Fruit fly (Drosophila melanogaster) whole organism, embryonic: Measurements from ENCODE around the gene shi.

Experiments
- Atf6 ChIP-seq: fragments of 200-800 bp; sonication (Bioruptor generic); IDR thresholded peaks from 2 replicates; pipeline ENCODE4 v1.3.6; 2022; ENCODE audit warnings: missing biosample characterization, missing genetic modification characterization
- CG10147 ChIP-seq: fragments of 200-800 bp; sonication (Bioruptor generic); optimal IDR thresholded peaks from 2 replicates; lab custom pipeline; 2019; ENCODE audit warnings: missing biosample characterization, mild to moderate bottlenecking, missing genetic modification characterization, moderate library complexity
- CG10321 ChIP-seq: fragments of 200-800 bp; sonication (Bioruptor generic); IDR thresholded peaks from 2 replicates; pipeline ENCODE4 v1.3.6; 2022; ENCODE audit warnings: missing biosample characterization, missing genetic modification characterization
- CG15479 ChIP-seq: fragments of 200-800 bp; sonication (Bioruptor generic); optimal IDR thresholded peaks from 3 replicates; lab custom pipeline; 2019; ENCODE audit warnings: missing biosample characterization, mild to moderate bottlenecking, missing genetic modification characterization, moderate library complexity
- CG17328 ChIP-seq: fragments of 200-800 bp; sonication (Bioruptor generic); IDR thresholded peaks from 2 replicates; pipeline ENCODE4 v1.3.6; 2022; ENCODE audit warnings: missing biosample characterization, missing genetic modification characterization
- CG17359 ChIP-seq: fragments of 200-800 bp; sonication (Bioruptor generic); optimal IDR thresholded peaks from 3 replicates; lab custom pipeline; 2018; ENCODE audit warnings: missing biosample characterization, mild to moderate bottlenecking, missing genetic modification characterization, moderate library complexity
- CG18619 ChIP-seq: fragments of 200-800 bp; sonication (Bioruptor generic); optimal IDR thresholded peaks from 3 replicates; lab custom pipeline; 2017; ENCODE audit warnings: missing biosample characterization, mild to moderate bottlenecking, missing genetic modification characterization
- CG2199 ChIP-seq: fragments of 200-800 bp; sonication (Bioruptor generic); IDR thresholded peaks from 3 replicates; pipeline ENCODE4 v1.3.6; 2022; ENCODE audit warnings: missing biosample characterization, missing genetic modification characterization
- CG31388 ChIP-seq: fragments of 200-800 bp; sonication (Bioruptor generic); optimal IDR thresholded peaks from 2 replicates; lab custom pipeline; 2016; ENCODE audit warnings: missing biosample characterization, missing genetic modification characterization
- CG32772 ChIP-seq: fragments of 200-800 bp; sonication (Bioruptor generic); IDR thresholded peaks from 2 replicates; pipeline ENCODE4 v1.3.6; 2022; ENCODE audit warnings: missing biosample characterization, missing genetic modification characterization
- CG34422 ChIP-seq: fragments of 200-800 bp; sonication (Bioruptor generic); IDR thresholded peaks from 3 replicates; pipeline ENCODE4 v1.3.6; 2022; ENCODE audit warnings: missing biosample characterization, missing genetic modification characterization
- CG3726 ChIP-seq: fragments of 200-800 bp; sonication (Bioruptor generic); IDR thresholded peaks from 3 replicates; pipeline ENCODE4, ENCODE4 v1.3.6; 2022; ENCODE audit warnings: missing biosample characterization, missing genetic modification characterization
- CG4424 ChIP-seq: fragments of 200-800 bp; sonication (Bioruptor generic); optimal IDR thresholded peaks from 3 replicates; lab custom pipeline; 2016; ENCODE audit warnings: missing biosample characterization, missing genetic modification characterization
- CG6689 ChIP-seq: fragments of 200-800 bp; sonication (Bioruptor generic); IDR thresholded peaks from 2 replicates; pipeline ENCODE4 v1.3.6; 2022; ENCODE audit warnings: missing biosample characterization, missing genetic modification characterization
- CG8290 ChIP-seq, 3 experiments: fragments of 200-800 bp; sonication (Bioruptor generic); optimal IDR thresholded peaks; 2 replicates each; lab custom pipeline; 2016 to 2019; ENCODE audit warnings: missing biosample characterization in 3 of 3, missing genetic modification characterization in 3 of 3, mild to moderate bottlenecking in 2 of 3, moderate library complexity in 1 of 3
- CG8924 ChIP-seq: fragments of 200-800 bp; optimal IDR thresholded peaks from 3 replicates; lab custom pipeline; 2019; ENCODE audit warnings: missing biosample characterization, mild to moderate bottlenecking, missing genetic modification characterization, moderate library complexity
- CrebB ChIP-seq: fragments of 200-800 bp; sonication (Bioruptor generic); optimal IDR thresholded peaks from 3 replicates; lab custom pipeline; 2018; ENCODE audit warnings: missing biosample characterization, mild to moderate bottlenecking, missing genetic modification characterization
- Deaf1 ChIP-seq: fragments of 200-800 bp; optimal IDR thresholded peaks from 3 replicates; lab custom pipeline; 2019; ENCODE audit warnings: missing biosample characterization, mild to moderate bottlenecking, missing genetic modification characterization, moderate library complexity
- Dip3 ChIP-seq: fragments of 200-800 bp; sonication (Bioruptor generic); optimal IDR thresholded peaks from 3 replicates; lab custom pipeline; 2016; ENCODE audit warnings: missing biosample characterization, missing genetic modification characterization
- Dref ChIP-seq: fragments of 200-800 bp; sonication (Bioruptor generic); IDR thresholded peaks from 2 replicates; pipeline ENCODE4 v1.3.6; 2022; ENCODE audit warnings: missing biosample characterization, missing genetic modification characterization
- Lpt ChIP-seq: fragments of >200 bp; optimal IDR thresholded peaks from 2 replicates; lab custom pipeline; 2018; ENCODE audit warnings: missing biosample characterization, missing genetic modification characterization
- Meics ChIP-seq: fragments of 200-800 bp; sonication (Bioruptor generic); optimal IDR thresholded peaks from 2 replicates; lab custom pipeline; 2017; ENCODE audit warnings: missing biosample characterization, mild to moderate bottlenecking, missing genetic modification characterization
- NC2α ChIP-seq: fragments of 200-800 bp; sonication (Bioruptor generic); optimal IDR thresholded peaks from 2 replicates; lab custom pipeline; 2016; ENCODE audit warnings: missing biosample characterization, missing genetic modification characterization
- Neu2 ChIP-seq: fragments of 200-800 bp; sonication (Bioruptor generic); optimal IDR thresholded peaks from 3 replicates; lab custom pipeline; 2016; ENCODE audit warnings: missing biosample characterization, missing genetic modification characterization, borderline replicate concordance
- Opbp ChIP-seq: fragments of 200-800 bp; sonication (Bioruptor generic); IDR thresholded peaks from 3 replicates; pipeline ENCODE4 v1.3.6; 2022; ENCODE audit warnings: missing biosample characterization, missing genetic modification characterization; ENCODE audit not compliant: partially characterized antibody
- Sox100B ChIP-seq: fragments of 200-800 bp; sonication (Bioruptor generic); optimal IDR thresholded peaks from 3 replicates; lab custom pipeline; 2018; ENCODE audit warnings: missing biosample characterization, mild to moderate bottlenecking, missing genetic modification characterization
- TFAM ChIP-seq: fragments of 200-800 bp; sonication (Bioruptor generic); optimal IDR thresholded peaks from 2 replicates; lab custom pipeline; 2017; ENCODE audit warnings: missing biosample characterization, missing genetic modification characterization, inconsistent platforms
- YL-1 ChIP-seq: fragments of 200-800 bp; sonication (Bioruptor generic); optimal IDR thresholded peaks from 3 replicates; lab custom pipeline; 2017; ENCODE audit warnings: missing biosample characterization, mild to moderate bottlenecking, missing genetic modification characterization
- amos ChIP-seq: fragments of 200-800 bp; sonication (Bioruptor generic); IDR thresholded peaks from 2 replicates; pipeline ENCODE4 v1.3.6; 2022; ENCODE audit warnings: missing biosample characterization, missing genetic modification characterization; ENCODE audit not compliant: partially characterized antibody
- bcd ChIP-seq: fragments of 200-800 bp; sonication (Bioruptor generic); optimal IDR thresholded peaks from 2 replicates; lab custom pipeline; 2017; ENCODE audit warnings: missing biosample characterization, mild to moderate bottlenecking, missing genetic modification characterization
- chm ChIP-seq: fragments of 200-800 bp; sonication (Bioruptor generic); IDR thresholded peaks from 2 replicates; pipeline ENCODE4 v1.3.6; 2022; ENCODE audit warnings: missing biosample characterization, missing genetic modification characterization
- chn ChIP-seq: fragments of 200-800 bp; sonication (Bioruptor generic); optimal IDR thresholded peaks from 2 replicates; lab custom pipeline; 2016; ENCODE audit warnings: missing biosample characterization, missing genetic modification characterization
- dm ChIP-seq: fragments of 200-800 bp; sonication (Bioruptor generic); optimal IDR thresholded peaks from 3 replicates; lab custom pipeline; 2016; ENCODE audit warnings: missing biosample characterization, missing genetic modification characterization
- ftz-f1 ChIP-seq: fragments of 200-800 bp; sonication (Bioruptor generic); optimal IDR thresholded peaks from 2 replicates; lab custom pipeline; 2016; ENCODE audit warnings: missing biosample characterization, missing genetic modification characterization
- gcm ChIP-seq: fragments of 200-800 bp; sonication (Bioruptor generic); optimal IDR thresholded peaks from 2 replicates; lab custom pipeline; 2019; ENCODE audit warnings: missing biosample characterization, mild to moderate bottlenecking, missing genetic modification characterization, moderate library complexity
- ham ChIP-seq: fragments of 200-800 bp; sonication (Bioruptor generic); IDR thresholded peaks from 2 replicates; pipeline ENCODE4 v1.3.6; 2022; ENCODE audit warnings: missing biosample characterization, missing genetic modification characterization
- lab ChIP-seq: fragments of 200-800 bp; sonication (Bioruptor generic); optimal IDR thresholded peaks from 3 replicates; lab custom pipeline; 2017; ENCODE audit warnings: missing biosample characterization, missing genetic modification characterization, mild to moderate bottlenecking, moderate library complexity, missing genetic modification reagents
- nmo ChIP-seq: fragments of 200-800 bp; sonication (Bioruptor generic); optimal IDR thresholded peaks from 2 replicates; lab custom pipeline; 2018; ENCODE audit warnings: missing biosample characterization, mild to moderate bottlenecking, missing genetic modification characterization, moderate library complexity
- pan ChIP-seq, 4 experiments: fragments of >200 bp in 3 of 4; fragments of 200-800 bp in 1 of 4; sonication (Bioruptor generic) in 1 of 4; optimal IDR thresholded peaks in 3 of 4; IDR thresholded peaks in 1 of 4; 2 replicates each; pipeline versions ENCODE4 v1.3.6 to Lab custom; 2017 to 2022; ENCODE audit warnings: missing biosample characterization in 2 of 4, missing genetic modification characterization in 2 of 4, mixed read lengths in 1 of 4
- pb ChIP-seq: fragments of 200-800 bp; sonication (Bioruptor generic); optimal IDR thresholded peaks from 3 replicates; lab custom pipeline; 2016; ENCODE audit warnings: missing biosample characterization, missing genetic modification characterization
- peb ChIP-seq: fragments of 200-800 bp; sonication (Bioruptor generic); IDR thresholded peaks from 2 replicates; pipeline ENCODE4 v1.3.6; 2022; ENCODE audit warnings: missing biosample characterization, missing genetic modification characterization
- pita ChIP-seq: fragments of 200-800 bp; sonication (Bioruptor generic); optimal IDR thresholded peaks from 2 replicates; lab custom pipeline; 2017; ENCODE audit warnings: missing biosample characterization, mild to moderate bottlenecking, missing genetic modification characterization
- pzg ChIP-seq: fragments of 200-800 bp; sonication (Bioruptor generic); optimal IDR thresholded peaks from 3 replicates; lab custom pipeline; 2018; ENCODE audit warnings: missing biosample characterization, mild to moderate bottlenecking, missing genetic modification characterization, moderate library complexity
- ranshi ChIP-seq: fragments of 200-800 bp; sonication (Bioruptor generic); IDR thresholded peaks from 2 replicates; pipeline ENCODE4 v1.3.6; 2022; ENCODE audit warnings: missing biosample characterization, missing genetic modification characterization
- repo ChIP-seq: fragments of 200-800 bp; sonication (Bioruptor generic); optimal IDR thresholded peaks from 2 replicates; lab custom pipeline; 2016; ENCODE audit warnings: missing biosample characterization, missing genetic modification characterization
- sima ChIP-seq: fragments of 200-800 bp; sonication (Bioruptor generic); optimal IDR thresholded peaks from 2 replicates; lab custom pipeline; 2016; ENCODE audit warnings: missing biosample characterization, missing genetic modification characterization
- slbo ChIP-seq: fragments of 200-800 bp; sonication (Bioruptor generic); IDR thresholded peaks from 2 replicates; pipeline ENCODE4 v1.3.6; 2022; ENCODE audit warnings: missing biosample characterization, missing genetic modification characterization
- sqz ChIP-seq: fragments of 200-800 bp; sonication (Bioruptor generic); optimal IDR thresholded peaks from 3 replicates; lab custom pipeline; 2018; ENCODE audit warnings: missing biosample characterization, mild to moderate bottlenecking, missing genetic modification characterization
- unpg ChIP-seq: fragments of 200-800 bp; sonication (Bioruptor generic); optimal IDR thresholded peaks from 3 replicates; lab custom pipeline; 2018; ENCODE audit warnings: missing biosample characterization, mild to moderate bottlenecking, missing genetic modification characterization, moderate library complexity
- yki ChIP-seq: fragments of >200 bp; optimal IDR thresholded peaks from 3 replicates; lab custom pipeline; 2018

The shi gene

DNA sequence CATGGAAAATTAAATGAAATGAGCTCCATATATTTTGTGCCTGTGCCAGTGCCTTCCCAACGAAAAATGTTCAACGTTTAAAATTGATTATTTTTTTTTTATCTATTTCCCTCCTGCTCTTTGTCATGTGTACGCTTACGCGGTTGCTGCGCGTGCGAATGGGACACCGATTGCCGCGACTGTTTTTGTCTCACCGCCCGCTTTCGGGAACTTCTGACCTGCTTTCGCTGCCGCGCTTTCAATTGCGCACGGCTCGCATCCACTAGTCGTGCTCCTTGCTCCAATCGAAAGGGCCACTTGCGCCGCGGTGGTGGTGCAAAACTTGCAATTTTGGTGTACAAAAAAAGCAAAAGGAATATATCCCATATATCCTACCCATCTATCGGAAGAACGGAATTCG lies 31.4 kb upstream of the shi start (continued):
- TF ChIP-seq Deaf1 (tag; lab: Kevin White, UChicago) = peak; percentile 7
- no peak for TF ChIP-seq Lpt (GFP tag; lab: Kevin White, UChicago)
- TF ChIP-seq chm (GFP tag; lab: Robert Waterston, UW) = 0 out of 2 replicates have a peak, but pooled peaks have one; percentile 62
- TF ChIP-seq Sox100B (GFP tag; lab: Kevin White, UChicago) = no peak
- TF ChIP-seq pzg (GFP tag; lab: Kevin White, UChicago) = peak; percentile 37
- no peak for TF ChIP-seq NC2α
- 0 out of 2 replicates have a peak, but pooled peaks have one; percentile 35 for TF ChIP-seq ranshi
- no peak for TF ChIP-seq ham (GFP tag; lab: Robert Waterston, UW)
- TF ChIP-seq CG15479 (GFP tag; lab: Kevin White, UChicago) = peak; percentile 59
- TF ChIP-seq bcd = peak; percentile 1
- no peak for TF ChIP-seq ftz-f1
- peak; percentile 82 for TF ChIP-seq CG2199 (GFP tag; lab: Robert Waterston, UW)
- peak; percentile 91 for TF ChIP-seq CG32772 (GFP tag; lab: Robert Waterston, UW)
- TF ChIP-seq CG18619 (GFP tag; lab: Kevin White, UChicago) = no peak
- no peak for TF ChIP-seq pan (optimal IDR thresholded peaks at IDR 0.05; lab: Kevin White, UChicago)
- peak in 1 of 2 experiments; percentile 69 for TF ChIP-seq pan (GFP tag; optimal IDR thresholded peaks at IDR 0.05 in 1 of 2, IDR thresholded peaks at IDR 0.05 in 1 of 2)
- TF ChIP-seq TFAM = no peak
- TF ChIP-seq CG10321 (GFP tag; lab: Robert Waterston, UW) = peak; percentile 99
- TF ChIP-seq dm (GFP tag; lab: Kevin White, UChicago) = peak; percentile 29
- TF ChIP-seq peb (GFP tag; lab: Robert Waterston, UW) = no peak
- no peak for TF ChIP-seq Neu2 (GFP tag; lab: Kevin White, UChicago)
- TF ChIP-seq repo (GFP tag; lab: Kevin White, UChicago) = no peak
- TF ChIP-seq sqz (GFP tag; lab: Kevin White, UChicago) = peak; percentile 99
- peak; percentile 49; the same call in 1 of the 2 replicates for TF ChIP-seq amos (GFP tag; lab: Robert Waterston, UW)
- no peak for TF ChIP-seq pb (GFP tag; lab: Kevin White, UChicago)
- TF ChIP-seq CG34422 = peak; percentile 85
- TF ChIP-seq Meics = no peak
- peak; percentile 37; the same call in 1 of the 2 replicates for TF ChIP-seq Dref (GFP tag; lab: Robert Waterston, UW)
- 0 out of 2 replicates have a peak, but pooled peaks have one; percentile 23 for TF ChIP-seq CG6689 (GFP tag; lab: Robert Waterston, UW)
- TF ChIP-seq chn = peak; percentile 6
- peak; percentile 47 for TF ChIP-seq lab (GFP tag; lab: Kevin White, UChicago)
- no peak for TF ChIP-seq pita (GFP tag; lab: Kevin White, UChicago)
- no peak for TF ChIP-seq CG8290 (GFP tag; optimal IDR thresholded peaks at IDR 0.05; lab: Kevin White, UChicago)
- peak in 1 of 2 experiments; percentile 77 for TF ChIP-seq CG8290 (tag; optimal IDR thresholded peaks at IDR 0.05; lab: Kevin White, UChicago)
- TF ChIP-seq CG4424 (GFP tag; lab: Kevin White, UChicago) = no peak
- TF ChIP-seq yki (lab: Kevin White, UChicago) = no peak
- TF ChIP-seq Opbp (GFP tag; lab: Robert Waterston, UW) = peak; percentile 44; the same call in 1 of the 3 replicates
- TF ChIP-seq Atf6 (GFP tag; lab: Robert Waterston, UW) = peak; percentile 45; the same call in 1 of the 2 replicates
- TF ChIP-seq CG10147 (GFP tag; lab: Kevin White, UChicago) = peak; percentile 26
- TF ChIP-seq CG17328 (GFP tag; lab: Robert Waterston, UW) = peak; percentile 31; the same call in 1 of the 2 replicates
- TF ChIP-seq CG31388 (GFP tag; lab: Kevin White, UChicago) = no peak
- TF ChIP-seq CG17359 (tag; lab: Kevin White, UChicago) = peak; percentile 91
- peak; percentile 43; the same call in 1 of the 2 replicates for TF ChIP-seq slbo (GFP tag; lab: Robert Waterston, UW)
- TF ChIP-seq nmo (GFP tag; lab: Kevin White, UChicago) = peak; percentile 33
- TF ChIP-seq CG8924 (tag; lab: Kevin White, UChicago) = peak; percentile 34
- TF ChIP-seq CrebB (tag; lab: Kevin White, UChicago) = peak; percentile 7
- peak; percentile 95 for TF ChIP-seq YL-1 (GFP tag; lab: Kevin White, UChicago)
- TF ChIP-seq sima (GFP tag; lab: Kevin White, UChicago) = no peak
- TF ChIP-seq gcm = no peak
- TF ChIP-seq Dip3 (GFP tag; lab: Kevin White, UChicago) = no peak
- no peak for TF ChIP-seq CG3726 (GFP tag; lab: Robert Waterston, UW)
- TF ChIP-seq unpg (GFP tag; lab: Kevin White, UChicago) = peak; percentile 11
